Worm (Caenorhabditis elegans): Measurements from ENCODE around the gene ser-7.

The ser-7 gene

ce11 chrX:2688583-2689220, 15.3 kb downstream of the ser-7 start, which contains the start of gene T14G11.1 (continued):
- TF ChIP-seq dpl-1 (GFP tag; optimal IDR thresholded peaks at IDR 0.05) (peak; percentile 11 to 52 (median 24)), aly-2 (tag; optimal IDR thresholded peaks at IDR 0.05) (peak; percentile 2), alr-1 (tag; optimal IDR thresholded peaks at IDR 0.05; ENCODE audit: borderline replicate concordance) (no peak), nhr-85 (tag) (peak; percentile 84), nhr-237 (tag; optimal IDR thresholded peaks at IDR 0.05) (no peak), ceh-90 (tag; optimal IDR thresholded peaks at IDR 0.05) (no peak), efl-3 (GFP tag; optimal IDR thresholded peaks at IDR 0.05) (no peak), isw-1 (GFP tag; IDR thresholded peaks at IDR 0.05) (peak; percentile 57)

DNA sequence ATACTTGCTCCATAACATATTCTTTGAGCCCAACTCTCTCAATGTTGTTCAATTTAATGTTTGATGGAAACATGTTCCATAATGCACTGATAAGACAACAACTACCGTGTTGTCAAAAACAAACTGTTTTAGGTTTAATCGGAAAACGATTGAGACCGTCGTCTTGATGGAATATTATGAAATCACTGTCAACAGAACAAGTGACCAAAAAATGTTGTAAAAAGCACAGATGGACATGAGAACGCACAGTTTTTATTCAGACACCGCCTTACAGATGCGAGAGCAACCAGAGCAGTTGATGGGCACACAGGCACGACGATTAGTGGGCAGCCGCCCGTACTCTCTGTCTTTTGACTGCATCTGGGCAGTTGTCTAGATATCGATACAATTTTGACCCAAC, 19.7 kb downstream of the ser-7 start:
- TF ChIP-seq nhr-19 (GFP tag; conservative IDR thresholded peaks at IDR 0.05), result no peak
- no peak for TF ChIP-seq skn-1 (tag; optimal IDR thresholded peaks at IDR 0.05)
- TF ChIP-seq Y116A8C.19 (tag; optimal IDR thresholded peaks at IDR 0.05; ENCODE audit: borderline replicate concordance), result no peak
- no peak for TF ChIP-seq dsc-1 (tag; optimal IDR thresholded peaks at IDR 0.05)
- TF ChIP-seq hpl-2 (GFP tag; optimal IDR thresholded peaks at IDR 0.05), result no peak
- TF ChIP-seq lin-15B (tag; optimal IDR thresholded peaks at IDR 0.05), result no peak
- no peak for TF ChIP-seq ztf-4 (tag; optimal IDR thresholded peaks at IDR 0.05)
- no peak for TF ChIP-seq egl-13 (tag; optimal IDR thresholded peaks at IDR 0.05)
- TF ChIP-seq ceh-8 (GFP tag; optimal IDR thresholded peaks at IDR 0.05), result no peak
- no peak for TF ChIP-seq xbp-1 (tag; optimal IDR thresholded peaks at IDR 0.05)
- no peak for TF ChIP-seq blmp-1 (tag; optimal IDR thresholded peaks at IDR 0.05)
- TF ChIP-seq ces-1 (GFP tag; optimal IDR thresholded peaks at IDR 0.05), result no peak
- TF ChIP-seq grh-1 (GFP tag; IDR thresholded peaks at IDR 0.05), result no peak
- TF ChIP-seq efl-3 (GFP tag; optimal IDR thresholded peaks at IDR 0.05), result no peak
- TF ChIP-seq F16B12.6 (tag; optimal IDR thresholded peaks at IDR 0.05), result no peak
- TF ChIP-seq aha-1 (tag; optimal IDR thresholded peaks at IDR 0.05), result no peak
- no peak for TF ChIP-seq lin-14 (GFP tag; optimal IDR thresholded peaks at IDR 0.05)
- TF ChIP-seq nhr-85 (tag), result no peak
- no peak for TF ChIP-seq zip-4 (GFP tag; optimal IDR thresholded peaks at IDR 0.05)
- TF ChIP-seq snu-23 (GFP tag; optimal IDR thresholded peaks at IDR 0.05), result no peak

- TF ChIP-seq elt-2 (tag; optimal IDR thresholded peaks at IDR 0.05), result peak; percentile 72
- no peak for TF ChIP-seq lsy-2 (tag; optimal IDR thresholded peaks at IDR 0.05)
These were observed 21.4 kb downstream of the ser-7 start, which contains the start of gene T02C5.1 for ce11 chrX:2694725-2695124. Gene T02C5.1 (plus strand): TSS chrX:2694923.

ce11 chrX:2695292-2695691, 21.9 kb downstream of the ser-7 start:
- TF ChIP-seq skn-1 (tag; optimal IDR thresholded peaks at IDR 0.05) (peak; percentile 23), nhr-84 (tag; optimal IDR thresholded peaks at IDR 0.05) (no peak), elt-2 (tag; optimal IDR thresholded peaks at IDR 0.05) (peak; percentile 80), ama-1 (optimal IDR thresholded peaks at IDR 0.05) (no peak), nhr-47 (tag; optimal IDR thresholded peaks at IDR 0.05) (no peak), swsn-7 (tag; optimal IDR thresholded peaks at IDR 0.05) (no peak), mdl-1 (tag; optimal IDR thresholded peaks at IDR 0.05) (peak in 1 of 2 experiments; percentile 43), lin-15B (tag; optimal IDR thresholded peaks at IDR 0.05) (no peak), lin-35 (GFP tag; optimal IDR thresholded peaks at IDR 0.05) (peak in 1 of 2 experiments; percentile 67), fkh-10 (GFP tag; optimal IDR thresholded peaks at IDR 0.05) (no peak), unc-30 (tag; optimal IDR thresholded peaks at IDR 0.05) (no peak), efl-1 (optimal IDR thresholded peaks at IDR 0.05) (no peak), efl-1 (GFP tag; optimal IDR thresholded peaks at IDR 0.05 in 1 of 2) (peak in 1 of 2 experiments; percentile 64), nhr-71 (tag; optimal IDR thresholded peaks at IDR 0.05) (peak; percentile 5)

Data from whole organism, L1 larva.